Fruit fly (Drosophila melanogaster) whole organism, wandering third instar larva: Measurements from ENCODE around the gene Tsen2.
A peak's percentile ranks its signal among the peaks of the same experiment; 100 is the strongest.

Experiments
- Abd-B ChIP-seq: fragments of >200 bp; optimal IDR thresholded peaks from 2 replicates; lab custom pipeline; 2017; ENCODE audit warnings: missing biosample characterization, missing genetic modification characterization
- CG32264 ChIP-seq: fragments of 200-800 bp; sonication (Bioruptor generic); optimal IDR thresholded peaks from 2 replicates; lab custom pipeline; 2016; ENCODE audit warnings: missing biosample characterization, missing genetic modification characterization
- Dfd ChIP-seq: fragments of >200 bp; optimal IDR thresholded peaks from 2 replicates; lab custom pipeline; 2017; ENCODE audit warnings: missing biosample characterization, missing genetic modification characterization
- Dif ChIP-seq: fragments of 200-275, 200-300 bp; sonication (Bioruptor generic); optimal IDR thresholded peaks from 2 replicates; lab custom pipeline; 2018; ENCODE audit warnings: missing biosample characterization, missing genetic modification characterization; ENCODE audit not compliant: partially characterized antibody
- HLH106 ChIP-seq: fragments of 200-800 bp; optimal IDR thresholded peaks from 3 replicates; lab custom pipeline; 2019; ENCODE audit warnings: missing biosample characterization, mild to moderate bottlenecking, missing genetic modification characterization, moderate library complexity
- Hnf4 ChIP-seq: fragments of 200-800 bp; sonication (Bioruptor generic); optimal IDR thresholded peaks from 2 replicates; lab custom pipeline; 2016; ENCODE audit warnings: missing biosample characterization, mild to moderate bottlenecking, missing genetic modification characterization
- Hr78 ChIP-seq: fragments of >200 bp; optimal IDR thresholded peaks from 2 replicates; lab custom pipeline; 2017; ENCODE audit warnings: missing biosample characterization, missing genetic modification characterization
- Hr83 ChIP-seq: fragments of 200-300 bp; sonication (Bioruptor generic); optimal IDR thresholded peaks from 2 replicates; lab custom pipeline; 2016; ENCODE audit warnings: missing biosample characterization, mild to moderate bottlenecking, missing genetic modification characterization, moderate library complexity; ENCODE audit not compliant: poor library complexity, severe bottlenecking
- Myc ChIP-seq: fragments of >200 bp; optimal IDR thresholded peaks from 2 replicates; lab custom pipeline; 2017
- N ChIP-seq: fragments of >200 bp; optimal IDR thresholded peaks from 2 replicates; lab custom pipeline; 2018; ENCODE audit warnings: missing biosample characterization, missing external identifiers, missing genetic modification characterization
- OdsH ChIP-seq: fragments of 200-800 bp; sonication (Bioruptor generic); optimal IDR thresholded peaks from 2 replicates; lab custom pipeline; 2016; ENCODE audit warnings: missing biosample characterization, mild to moderate bottlenecking, missing genetic modification characterization
- Sp1 ChIP-seq: fragments of 200-800 bp; sonication (Bioruptor generic); optimal IDR thresholded peaks from 3 replicates; lab custom pipeline; 2019; ENCODE audit warnings: missing biosample characterization, mild to moderate bottlenecking, missing genetic modification characterization, moderate library complexity
- br ChIP-seq: fragments of 200-800 bp; sonication (Bioruptor generic); optimal IDR thresholded peaks from 2 replicates; lab custom pipeline; 2016; ENCODE audit warnings: missing biosample characterization, missing genetic modification characterization
- brk ChIP-seq: fragments of 200-800 bp; sonication (Bioruptor generic); optimal IDR thresholded peaks from 2 replicates; lab custom pipeline; 2016; ENCODE audit warnings: missing biosample characterization, mild to moderate bottlenecking, missing genetic modification characterization
- dl ChIP-seq, 2 experiments: fragments of 175-275, 200-275 bp in 1 of 2; fragments of 200-275 bp in 1 of 2; sonication (Bioruptor generic); optimal IDR thresholded peaks; lab custom pipeline; 2018; ENCODE audit warnings: mild to moderate bottlenecking in 2 of 2, missing biosample characterization in 2 of 2, missing genetic modification characterization in 2 of 2, moderate library complexity in 2 of 2; ENCODE audit not compliant: partially characterized antibody in 2 of 2, insufficient read depth in 1 of 2
- dmrt93B ChIP-seq: fragments of 200-800 bp; sonication (Bioruptor generic); optimal IDR thresholded peaks from 2 replicates; lab custom pipeline; 2018; ENCODE audit warnings: missing biosample characterization, mild to moderate bottlenecking, missing genetic modification characterization
- dsf ChIP-seq: sonication (Bioruptor generic); optimal IDR thresholded peaks from 2 replicates; lab custom pipeline; 2016; ENCODE audit warnings: missing biosample characterization, missing genetic modification characterization, borderline replicate concordance
- ey ChIP-seq: fragments of 200-800 bp; sonication (Bioruptor generic); optimal IDR thresholded peaks from 2 replicates; lab custom pipeline; 2016; ENCODE audit warnings: missing biosample characterization, missing genetic modification characterization
- fru ChIP-seq: fragments of 200-800 bp; sonication (Bioruptor generic); optimal IDR thresholded peaks from 3 replicates; lab custom pipeline; 2016; ENCODE audit warnings: missing biosample characterization, mild to moderate bottlenecking, missing genetic modification characterization
- h ChIP-seq: fragments of 200-800 bp; sonication (Bioruptor generic); optimal IDR thresholded peaks from 3 replicates; lab custom pipeline; 2016; ENCODE audit warnings: missing biosample characterization, mild to moderate bottlenecking, missing genetic modification characterization
- jim ChIP-seq: fragments of 175-275, 200-325 bp; sonication (Bioruptor generic); optimal IDR thresholded peaks from 2 replicates; lab custom pipeline; 2016; ENCODE audit warnings: missing biosample characterization, mild to moderate bottlenecking, missing genetic modification characterization
- lola ChIP-seq: fragments of >200 bp; optimal IDR thresholded peaks from 2 replicates; lab custom pipeline; 2017; ENCODE audit warnings: missing biosample characterization, missing genetic modification characterization
- psq ChIP-seq: fragments of 200-800 bp; sonication (Bioruptor generic); optimal IDR thresholded peaks from 3 replicates; lab custom pipeline; 2017; ENCODE audit warnings: missing biosample characterization, mild to moderate bottlenecking, missing genetic modification characterization, moderate library complexity
- rgr ChIP-seq: fragments of 200-800 bp; sonication (Bioruptor generic); optimal IDR thresholded peaks from 3 replicates; lab custom pipeline; 2016; ENCODE audit warnings: missing biosample characterization, mild to moderate bottlenecking, missing genetic modification characterization
- sage ChIP-seq: fragments of 200-800 bp; sonication (Bioruptor generic); optimal IDR thresholded peaks from 2 replicates; lab custom pipeline; 2016; ENCODE audit warnings: missing biosample characterization, mild to moderate bottlenecking, missing genetic modification characterization
- sv ChIP-seq: fragments of 200-800 bp; sonication (Bioruptor generic); optimal IDR thresholded peaks from 3 replicates; lab custom pipeline; 2016; ENCODE audit warnings: missing biosample characterization, missing genetic modification characterization
- tai ChIP-seq: sonication (Bioruptor generic); optimal IDR thresholded peaks from 2 replicates; lab custom pipeline; 2016; ENCODE audit warnings: missing biosample characterization, missing genetic modification characterization
- usp ChIP-seq: fragments of >200 bp; optimal IDR thresholded peaks from 2 replicates; lab custom pipeline; 2017; ENCODE audit warnings: missing biosample characterization, missing genetic modification characterization
- woc ChIP-seq: sonication (Bioruptor generic); optimal IDR thresholded peaks from 2 replicates; lab custom pipeline; 2016; ENCODE audit warnings: missing biosample characterization, mild to moderate bottlenecking, missing genetic modification characterization

The Tsen2 gene

dm6 chr2L:16703008-16703510, 26.5 kb upstream of the Tsen2 start:
- TF ChIP-seq br, result no peak
- TF ChIP-seq tai (GFP tag; lab: Kevin White, UChicago), result no peak
- TF ChIP-seq Sp1, result no peak
- peak; percentile 21 for TF ChIP-seq Hnf4 (GFP tag; lab: Kevin White, UChicago)
- no peak for TF ChIP-seq jim
- no peak for TF ChIP-seq usp (GFP tag; lab: Kevin White, UChicago)
- TF ChIP-seq Dif (GFP tag; lab: Kevin White, UChicago), result no peak
- no peak for TF ChIP-seq psq (GFP tag; lab: Kevin White, UChicago)
- TF ChIP-seq, all 38 proteins: peak for 1

DNA sequence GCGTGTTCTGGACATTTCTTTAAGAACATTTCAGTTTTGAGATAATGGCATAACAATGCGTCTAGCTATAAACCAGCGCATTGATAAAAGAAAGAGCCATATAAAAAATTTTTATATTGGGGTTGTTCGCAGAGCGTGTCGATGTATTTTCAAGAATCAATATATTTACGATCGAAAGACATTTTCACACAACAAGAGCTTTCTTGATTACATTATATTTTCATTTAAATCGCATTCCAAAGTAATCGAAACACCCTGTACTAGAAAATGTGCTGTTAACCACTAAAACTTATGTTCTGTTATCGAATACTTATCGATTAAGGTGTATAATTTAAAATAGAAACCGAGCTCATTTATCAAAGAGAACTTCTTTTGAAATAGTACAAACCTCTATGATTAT, 25.8 kb upstream of the Tsen2 start:
- TF ChIP-seq sage (GFP tag; lab: Kevin White, UChicago), result no peak
- TF ChIP-seq usp (GFP tag; lab: Kevin White, UChicago), result no peak
- no peak for TF ChIP-seq psq (GFP tag; lab: Kevin White, UChicago)
- peak; percentile 20 for TF ChIP-seq Hnf4 (GFP tag; lab: Kevin White, UChicago)
- no peak for TF ChIP-seq Abd-B (GFP tag; lab: Kevin White, UChicago)
- no peak for TF ChIP-seq Myc (lab: Kevin White, UChicago)
- TF ChIP-seq h (GFP tag; lab: Kevin White, UChicago), result peak; percentile 22
- TF ChIP-seq br, result peak; percentile 6
- peak; percentile 48 for TF ChIP-seq rgr
- TF ChIP-seq fru, result peak; percentile 8
- peak; percentile 1 for TF ChIP-seq OdsH
- TF ChIP-seq woc (GFP tag; lab: Kevin White, UChicago), result no peak
- TF ChIP-seq ey, result peak; percentile 21
- peak; percentile 26 for TF ChIP-seq sv (GFP tag; lab: Kevin White, UChicago)

dm6 chr2L:16706882-16707775, 22.4 kb upstream of the Tsen2 start:
- no peak for TF ChIP-seq rgr
- TF ChIP-seq Hr83 (GFP tag; lab: Kevin White, UChicago), result no peak
- TF ChIP-seq h (GFP tag; lab: Kevin White, UChicago), result no peak
- no peak for TF ChIP-seq ey
- TF ChIP-seq Myc (lab: Kevin White, UChicago), result no peak
- no peak for TF ChIP-seq sage (GFP tag; lab: Kevin White, UChicago)
- no peak for TF ChIP-seq brk (GFP tag; lab: Kevin White, UChicago)
- no peak for TF ChIP-seq dl (GFP tag; optimal IDR thresholded peaks at IDR 0.05; lab: Kevin White, UChicago; ENCODE audit: insufficient read depth in 1 of 2, partially characterized antibody in 2 of 2)
- TF ChIP-seq jim, result no peak
- TF ChIP-seq, all 38 proteins: peak for 0

dm6 chr2L:16709693-16710092, 19.9 kb upstream of the Tsen2 start:
- TF ChIP-seq dmrt93B (no peak), HLH106 (tag; lab: Kevin White, UChicago) (no peak), Hnf4 (GFP tag; lab: Kevin White, UChicago) (no peak), Dfd (GFP tag; lab: Kevin White, UChicago) (no peak), dsf (no peak), Dif (GFP tag; lab: Kevin White, UChicago) (no peak), N (GFP tag; lab: Kevin White, UChicago) (no peak), Hr78 (no peak), woc (GFP tag; lab: Kevin White, UChicago) (no peak), CG32264 (GFP tag; lab: Kevin White, UChicago) (no peak), OdsH (no peak), rgr (no peak), Hr83 (GFP tag; lab: Kevin White, UChicago) (no peak), lola (GFP tag; lab: Kevin White, UChicago) (no peak)

DNA sequence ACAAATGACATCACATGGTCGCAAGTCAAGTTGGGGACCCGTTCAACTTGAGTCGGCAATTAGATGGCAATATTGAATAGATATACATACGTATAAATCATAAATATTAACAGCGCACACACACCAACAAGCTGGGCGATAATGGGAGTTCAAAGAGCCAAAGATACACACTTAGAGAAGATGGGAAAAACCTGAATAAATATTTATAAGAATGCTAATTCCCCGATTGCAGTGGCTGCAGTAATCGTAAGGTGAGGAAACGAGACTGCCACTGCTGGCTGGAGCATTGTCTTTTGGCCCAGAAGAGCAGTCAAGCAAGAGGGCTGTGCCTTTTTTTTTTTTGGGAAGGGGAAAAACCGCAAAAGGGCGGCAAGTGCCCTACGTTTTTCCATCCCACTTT, 19.3 kb upstream of the Tsen2 start:
- no peak for TF ChIP-seq jim
- TF ChIP-seq, all 38 proteins: peak for 0
